Worm (Caenorhabditis elegans): ENCODE measurements around the gene seip-1.

Gene seip-1

ce11 chrV:6100492-6101004 lies 47.5 kb upstream of the seip-1 start, which contains the start of gene crt-1 (continued):
- TF ChIP-seq fkh-4 (tag; optimal IDR thresholded peaks at IDR 0.05; ENCODE audit: borderline replicate concordance) (peak; percentile 66), snpc-4 (tag; optimal IDR thresholded peaks at IDR 0.05) (peak; percentile 63), isw-1 (GFP tag; IDR thresholded peaks at IDR 0.05) (peak; percentile 95), rnt-1 (tag; optimal IDR thresholded peaks at IDR 0.05) (peak; percentile 94), mab-9 (GFP tag; IDR thresholded peaks at IDR 0.05) (peak; percentile 85), grh-1 (GFP tag; IDR thresholded peaks at IDR 0.05) (peak; percentile 97), nhr-237 (tag; optimal IDR thresholded peaks at IDR 0.05) (peak; percentile 73), jun-1 (tag; optimal IDR thresholded peaks at IDR 0.05) (peak; percentile 84), alr-1 (tag; optimal IDR thresholded peaks at IDR 0.05; ENCODE audit: borderline replicate concordance) (no peak), zag-1 (tag; optimal IDR thresholded peaks at IDR 0.05) (no peak), tbx-2 (tag; optimal IDR thresholded peaks at IDR 0.05) (peak; percentile 96), nhr-84 (tag; optimal IDR thresholded peaks at IDR 0.05) (no peak), ceh-88 (GFP tag; IDR thresholded peaks at IDR 0.05) (peak; percentile 44), lin-13 (GFP tag; optimal IDR thresholded peaks at IDR 0.05) (peak; percentile 95), sptf-1 (tag; optimal IDR thresholded peaks at IDR 0.05) (no peak), blmp-1 (tag; optimal IDR thresholded peaks at IDR 0.05) (peak; percentile 72), ceh-82 (tag; optimal IDR thresholded peaks at IDR 0.05) (peak; percentile 76 to 92 (median 89)), vab-15 (tag; optimal IDR thresholded peaks at IDR 0.05) (no peak), hlh-17 (GFP tag; optimal IDR thresholded peaks at IDR 0.05; ENCODE audit: borderline replicate concordance) (no peak), pqm-1 (tag; optimal IDR thresholded peaks at IDR 0.05) (no peak), nhr-19 (GFP tag; conservative IDR thresholded peaks at IDR 0.05) (peak; percentile 95), efl-1 (optimal IDR thresholded peaks at IDR 0.05) (peak; percentile 88 to 89), efl-1 (GFP tag; optimal IDR thresholded peaks at IDR 0.05 in 1 of 2) (peak; percentile 78 to 98), nhr-20 (tag; optimal IDR thresholded peaks at IDR 0.05) (peak; percentile 97), efl-3 (GFP tag; optimal IDR thresholded peaks at IDR 0.05) (peak; percentile 68), elt-3 (tag; optimal IDR thresholded peaks at IDR 0.05) (peak in 4 of 6 experiments; percentile 46 to 88 (median 75)), ces-1 (GFP tag; optimal IDR thresholded peaks at IDR 0.05) (no peak), nhr-12 (tag; optimal IDR thresholded peaks at IDR 0.05) (no peak), aly-2 (tag; optimal IDR thresholded peaks at IDR 0.05) (peak; percentile 52), irx-1 (tag; optimal IDR thresholded peaks at IDR 0.05) (peak; percentile 80), C04F5.9 (tag; optimal IDR thresholded peaks at IDR 0.05) (peak; percentile 63), fkh-8 (tag; optimal IDR thresholded peaks at IDR 0.05) (peak; percentile 96), pax-3 (tag; optimal IDR thresholded peaks at IDR 0.05) (peak; percentile 92), fos-1 (tag; optimal IDR thresholded peaks at IDR 0.05) (peak; percentile 72), swsn-7 (tag; optimal IDR thresholded peaks at IDR 0.05) (peak; percentile 96), hlh-4 (tag; optimal IDR thresholded peaks at IDR 0.05) (no peak), sup-37 (GFP tag; optimal IDR thresholded peaks at IDR 0.05) (peak; percentile 95), sox-4 (tag; optimal IDR thresholded peaks at IDR 0.05) (peak; percentile 80), unc-30 (tag; optimal IDR thresholded peaks at IDR 0.05) (no peak), nhr-11 (tag; optimal IDR thresholded peaks at IDR 0.05) (peak; percentile 78), lir-3 (tag; optimal IDR thresholded peaks at IDR 0.05; ENCODE audit: poor library complexity) (peak; percentile 69), C34B4.2 (tag; optimal IDR thresholded peaks at IDR 0.05) (no peak), nhr-77 (tag; optimal IDR thresholded peaks at IDR 0.05) (peak; percentile 92), lin-15B (tag; optimal IDR thresholded peaks at IDR 0.05) (peak; percentile 89), ztf-4 (tag; optimal IDR thresholded peaks at IDR 0.05) (peak; percentile 42), lin-14 (GFP tag; optimal IDR thresholded peaks at IDR 0.05) (peak; percentile 98), nhr-47 (tag; optimal IDR thresholded peaks at IDR 0.05) (peak; percentile 97)
